Worm (Caenorhabditis elegans): ENCODE data around the gene T26E4.4.

ce11 chrV:15817746-15818145 is 25.4 kb upstream of the T26E4.4 start, which contains the start of gene abf-3:
- TF ChIP-seq F10B5.3 (tag; optimal IDR thresholded peaks at IDR 0.05), result no peak
- no peak for TF ChIP-seq spr-3 (GFP tag; optimal IDR thresholded peaks at IDR 0.05)
- no peak for TF ChIP-seq pha-4 (GFP tag; IDR thresholded peaks at IDR 0.05)
- TF ChIP-seq pha-4 (tag; optimal IDR thresholded peaks at IDR 0.05), result no peak
- no peak for TF ChIP-seq zfp-3 (GFP tag; conservative IDR thresholded peaks at IDR 0.05)
- TF ChIP-seq daf-12 (tag; optimal IDR thresholded peaks at IDR 0.05), result no peak
- no peak for TF ChIP-seq mes-2 (tag; optimal IDR thresholded peaks at IDR 0.05; ENCODE audit: poor library complexity, severe bottlenecking)
- TF ChIP-seq ama-1 (optimal IDR thresholded peaks at IDR 0.05), result no peak
- no peak for TF ChIP-seq unc-130 (GFP tag; optimal IDR thresholded peaks at IDR 0.05)
- TF ChIP-seq unc-39 (tag; optimal IDR thresholded peaks at IDR 0.05), result no peak
- no peak for TF ChIP-seq dpl-1 (GFP tag; optimal IDR thresholded peaks at IDR 0.05)
- TF ChIP-seq skn-1 (tag; optimal IDR thresholded peaks at IDR 0.05), result no peak
- no peak for TF ChIP-seq aly-2 (tag; optimal IDR thresholded peaks at IDR 0.05)
